Worm (Caenorhabditis elegans) whole organism, young adult: ENCODE data around the gene C01B9.4.

ENCODE experiments used
- B0035.1 ChIP-seq: sonication (generic microtip); optimal IDR thresholded peaks from 2 replicates; lab custom pipeline; 2016; ENCODE audit warnings: missing genetic modification characterization, mild to moderate bottlenecking, missing compliant biosample characterization, missing genotype, missing genetic modification reagents
- F10E7.11 ChIP-seq: sonication (generic microtip); optimal IDR thresholded peaks from 2 replicates; lab custom pipeline; 2017; ENCODE audit warnings: mild to moderate bottlenecking, missing genetic modification characterization, moderate library complexity, missing compliant biosample characterization
- F23B12.7 ChIP-seq: sonication (generic microtip); optimal IDR thresholded peaks from 2 replicates; lab custom pipeline; 2017; ENCODE audit warnings: missing genetic modification characterization, mild to moderate bottlenecking, missing compliant biosample characterization, antibody characterized with exemption, moderate library complexity; ENCODE audit not compliant: insufficient read depth
- F52B5.7 ChIP-seq: sonication (generic microtip); optimal IDR thresholded peaks from 2 replicates; lab custom pipeline; 2016; ENCODE audit warnings: mild to moderate bottlenecking, missing genetic modification characterization, missing compliant biosample characterization
- F55B11.4 ChIP-seq: sonication (generic microtip); optimal IDR thresholded peaks from 2 replicates; lab custom pipeline; 2016; ENCODE audit warnings: missing compliant biosample characterization, missing genetic modification characterization, borderline replicate concordance; ENCODE audit not compliant: insufficient read depth
- T07F8.4 ChIP-seq: sonication (generic microtip); optimal IDR thresholded peaks from 2 replicates; lab custom pipeline; 2016; ENCODE audit warnings: mild to moderate bottlenecking, missing genetic modification characterization, moderate library complexity, missing compliant biosample characterization
- ZK185.1 ChIP-seq: sonication (generic microtip); optimal IDR thresholded peaks from 2 replicates; lab custom pipeline; 2016; ENCODE audit warnings: mild to moderate bottlenecking, missing genetic modification characterization, missing compliant biosample characterization; ENCODE audit not compliant: poor library complexity, severe bottlenecking
- athp-1 ChIP-seq: sonication (generic microtip); optimal IDR thresholded peaks from 2 replicates; lab custom pipeline; 2017; ENCODE audit warnings: mild to moderate bottlenecking, missing genetic modification characterization, missing compliant biosample characterization
- attf-3 ChIP-seq: fragments of 200-800 bp; sonication (Bioruptor generic); conservative IDR thresholded peaks from 2 replicates; pipeline ENCODE4 v1.3.6; 2022; ENCODE audit warnings: missing genetic modification reagents, missing genetic modification characterization, missing compliant biosample characterization
- bed-1 ChIP-seq: fragments of 200-800 bp; sonication (Bioruptor generic); IDR thresholded peaks from 2 replicates; pipeline ENCODE4 v1.3.6; 2022; ENCODE audit warnings: missing genetic modification reagents, missing genetic modification characterization, missing compliant biosample characterization
- cebp-1 ChIP-seq, 2 experiments: fragments of 200-800 bp in 1 of 2; sonication (Bioruptor generic) in 1 of 2; sonication (generic microtip) in 1 of 2; IDR thresholded peaks in 1 of 2; optimal IDR thresholded peaks in 1 of 2; 2 replicates each; pipeline versions ENCODE4 v1.3.6 to Lab custom; 2017 to 2022; ENCODE audit warnings: missing compliant biosample characterization in 2 of 2, missing genetic modification characterization in 2 of 2, mild to moderate bottlenecking in 1 of 2, missing genetic modification reagents in 1 of 2, moderate library complexity in 1 of 2
- ceh-100 ChIP-seq: fragments of 200-800 bp; sonication (Bioruptor generic); IDR thresholded peaks from 2 replicates; pipeline ENCODE4 v1.3.6; 2022; ENCODE audit warnings: missing genetic modification reagents, missing genetic modification characterization, missing compliant biosample characterization
- ceh-27 ChIP-seq: fragments of 200-800 bp; sonication (Bioruptor generic); optimal IDR thresholded peaks from 2 replicates; lab custom pipeline; 2018; ENCODE audit warnings: mild to moderate bottlenecking, missing genetic modification characterization, moderate library complexity, missing compliant biosample characterization
- ceh-79 ChIP-seq: sonication (generic microtip); optimal IDR thresholded peaks from 2 replicates; lab custom pipeline; 2017; ENCODE audit warnings: mild to moderate bottlenecking, missing genetic modification characterization, missing compliant biosample characterization
- die-1 ChIP-seq: sonication (generic microtip); optimal IDR thresholded peaks from 2 replicates; lab custom pipeline; 2016; ENCODE audit warnings: missing genotype, mild to moderate bottlenecking, missing genetic modification characterization, missing compliant biosample characterization
- dox-1 ChIP-seq: fragments of 200-800 bp; sonication (Bioruptor generic); IDR thresholded peaks from 2 replicates; pipeline ENCODE4 v1.3.6; 2022; ENCODE audit warnings: missing genetic modification reagents, missing genetic modification characterization, missing compliant biosample characterization
- efl-1 ChIP-seq: fragments of 150-350 bp; optimal IDR thresholded peaks from 2 replicates; lab custom pipeline; 2014; ENCODE audit warnings: missing biosample characterization, missing genetic modification reagents, missing genetic modification characterization
- egl-44 ChIP-seq: fragments of 200-800 bp; sonication (Bioruptor generic); IDR thresholded peaks from 2 replicates; pipeline ENCODE4 v1.3.6; 2022; ENCODE audit warnings: missing genetic modification reagents, missing genetic modification characterization, missing compliant biosample characterization
- egrh-3 ChIP-seq: fragments of 200-800 bp; sonication (Bioruptor generic); IDR thresholded peaks from 2 replicates; pipeline ENCODE4 v1.3.6; 2022; ENCODE audit warnings: missing genetic modification reagents, missing genetic modification characterization, missing compliant biosample characterization
- gei-17 ChIP-seq: fragments of 200-800 bp; sonication (Bioruptor generic); optimal IDR thresholded peaks from 2 replicates; lab custom pipeline; 2018; ENCODE audit warnings: mild to moderate bottlenecking, missing genetic modification characterization, missing compliant biosample characterization
- hlh-12 ChIP-seq: sonication (generic microtip); optimal IDR thresholded peaks from 2 replicates; lab custom pipeline; 2016; ENCODE audit warnings: missing genetic modification characterization, missing compliant biosample characterization
- hmg-20 ChIP-seq: fragments of 200-800 bp; sonication (Bioruptor generic); IDR thresholded peaks from 2 replicates; pipeline ENCODE4 v1.3.6; 2022; ENCODE audit warnings: missing genetic modification reagents, missing genetic modification characterization, missing compliant biosample characterization
- hsf-1 ChIP-seq: fragments of 200-800 bp; sonication (Bioruptor generic); IDR thresholded peaks from 2 replicates; pipeline ENCODE4 v1.3.6; 2022; ENCODE audit warnings: missing genetic modification reagents, missing genetic modification characterization, missing compliant biosample characterization
- lag-1 ChIP-seq: fragments of 200-800 bp; sonication (Bioruptor generic); IDR thresholded peaks from 2 replicates; pipeline ENCODE4 v1.3.6; 2022; ENCODE audit warnings: missing genetic modification reagents, missing genetic modification characterization, missing compliant biosample characterization
- let-526 ChIP-seq: fragments of 200-800 bp; sonication (Bioruptor generic); IDR thresholded peaks from 2 replicates; pipeline ENCODE4 v1.3.6; 2022; ENCODE audit warnings: missing genetic modification reagents, missing genetic modification characterization, missing compliant biosample characterization
- lin-40 ChIP-seq: sonication (generic microtip); optimal IDR thresholded peaks from 2 replicates; lab custom pipeline; 2016; ENCODE audit warnings: missing genetic modification characterization, mild to moderate bottlenecking, missing compliant biosample characterization, missing genotype, missing genetic modification reagents
- madf-10 ChIP-seq: sonication (generic microtip); optimal IDR thresholded peaks from 2 replicates; lab custom pipeline; 2016; ENCODE audit warnings: mild to moderate bottlenecking, missing genetic modification characterization, missing compliant biosample characterization
- madf-6 ChIP-seq: fragments of 200-800 bp; sonication (Bioruptor generic); IDR thresholded peaks from 2 replicates; pipeline ENCODE4 v1.3.6; 2022; ENCODE audit warnings: missing genetic modification reagents, missing genetic modification characterization, missing compliant biosample characterization
- nhr-120 ChIP-seq: fragments of 200-800 bp; sonication (Bioruptor generic); IDR thresholded peaks from 2 replicates; pipeline ENCODE4 v1.3.6; 2022; ENCODE audit warnings: missing genetic modification characterization, missing compliant biosample characterization
- nhr-80 ChIP-seq: sonication (generic microtip); optimal IDR thresholded peaks from 2 replicates; lab custom pipeline; 2016; ENCODE audit warnings: missing genetic modification characterization, missing compliant biosample characterization
- pbrm-1 ChIP-seq: fragments of 200-800 bp; sonication (Bioruptor generic); IDR thresholded peaks from 2 replicates; pipeline ENCODE4 v1.3.6; 2022; ENCODE audit warnings: missing genetic modification reagents, missing genetic modification characterization, missing compliant biosample characterization
- rec-8 ChIP-seq, 2 experiments: sonication (generic microtip); optimal IDR thresholded peaks; 2 replicates each; lab custom pipeline; 2016; ENCODE audit warnings: mild to moderate bottlenecking in 2 of 2, missing genetic modification characterization in 2 of 2, missing genetic modification reagents in 2 of 2, missing genotype in 2 of 2, missing biosample characterization in 1 of 2, missing compliant biosample characterization in 1 of 2, moderate library complexity in 1 of 2
- snpc-4 ChIP-seq, 5 experiments: fragments of 150-350 bp in 1 of 5; sonication (generic microtip) in 4 of 5; optimal IDR thresholded peaks; 2 replicates each; lab custom pipeline; 2014 to 2018; ENCODE audit warnings: missing genetic modification characterization in 5 of 5, missing biosample characterization in 3 of 5, antibody characterized with exemption in 2 of 5, mild to moderate bottlenecking in 2 of 5, missing compliant biosample characterization in 2 of 5, missing genotype in 2 of 5, moderate library complexity in 2 of 5, missing genetic modification reagents in 1 of 5
- somi-1 ChIP-seq: fragments of 200-800 bp; sonication (Bioruptor generic); optimal IDR thresholded peaks from 2 replicates; lab custom pipeline; 2018; ENCODE audit warnings: mild to moderate bottlenecking, missing genetic modification characterization, missing compliant biosample characterization
- zfh-2 ChIP-seq: fragments of 200-800 bp; sonication (Bioruptor generic); conservative IDR thresholded peaks from 2 replicates; pipeline ENCODE4 v1.3.6; 2022; ENCODE audit warnings: missing genetic modification reagents, missing genetic modification characterization, missing compliant biosample characterization
- ztf-6 ChIP-seq: fragments of 200-800 bp; sonication (Bioruptor generic); IDR thresholded peaks from 2 replicates; pipeline ENCODE4 v1.3.6; 2022; ENCODE audit warnings: missing genetic modification reagents, missing genetic modification characterization, missing compliant biosample characterization

C01B9.4 gene

DNA sequence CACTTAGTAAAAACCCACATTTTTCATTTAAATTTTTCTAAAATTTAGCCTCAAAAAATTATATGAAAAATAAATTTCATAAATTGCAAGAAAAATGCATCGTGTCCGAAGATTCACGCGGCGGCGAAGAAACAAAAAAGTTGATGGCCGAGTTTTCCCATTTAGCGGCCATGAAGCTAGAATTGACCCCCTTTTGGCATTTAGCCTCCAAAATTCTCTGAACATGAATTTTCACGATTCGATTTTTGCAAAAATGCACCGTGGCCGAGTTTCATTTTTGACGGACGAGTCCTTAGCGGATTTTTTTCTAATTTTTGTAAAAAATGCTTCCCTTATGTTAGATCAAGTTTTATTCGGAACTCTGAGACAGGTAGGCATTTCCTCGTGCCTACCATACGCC is 31.7 kb upstream of the C01B9.4 start:
- TF ChIP-seq madf-10 (tag; lab: Kevin White, UChicago) (no peak), efl-1 (GFP tag; lab: Kevin White, UChicago) (no peak), F23B12.7 (tag; lab: Kevin White, UChicago) (no peak), F10E7.11 (no peak), pbrm-1 (GFP tag; lab: Robert Waterston, UW) (no peak), ceh-79 (tag; lab: Kevin White, UChicago) (no peak), lin-40 (tag; lab: Kevin White, UChicago) (no peak), zfh-2 (GFP tag; lab: Robert Waterston, UW) (no peak), let-526 (no peak), hsf-1 (GFP tag; lab: Robert Waterston, UW) (no peak), ztf-6 (GFP tag; lab: Robert Waterston, UW) (no peak)
- TF ChIP-seq, all 124 proteins: peak for 0

- TF ChIP-seq ceh-100 (GFP tag; lab: Robert Waterston, UW) = no peak
- no peak for TF ChIP-seq snpc-4 (GFP tag; optimal IDR thresholded peaks at IDR 0.05; lab: Kevin White, UChicago)
- peak in 1 of 4 experiments; percentile 67 for TF ChIP-seq snpc-4 (tag; optimal IDR thresholded peaks at IDR 0.05; lab: Kevin White, UChicago)
- TF ChIP-seq egl-44 (GFP tag; lab: Robert Waterston, UW) = peak; percentile 13; the same call in 1 of the 2 replicates
- no peak for TF ChIP-seq B0035.1 (tag; lab: Kevin White, UChicago)
- TF ChIP-seq hsf-1 (GFP tag; lab: Robert Waterston, UW) = no peak
- no peak for TF ChIP-seq F55B11.4
- no peak for TF ChIP-seq lag-1
- TF ChIP-seq F52B5.7 (tag; lab: Kevin White, UChicago) = no peak
- TF ChIP-seq hlh-12 (tag; lab: Kevin White, UChicago) = no peak
- TF ChIP-seq bed-1 (GFP tag; lab: Robert Waterston, UW) = no peak
- 0 out of 2 replicates have a peak, but pooled peaks have one; percentile 26 for TF ChIP-seq egrh-3 (GFP tag; lab: Robert Waterston, UW)
- TF ChIP-seq ceh-27 (GFP tag; lab: Kevin White, UChicago) = no peak
- TF ChIP-seq cebp-1 (GFP tag; IDR thresholded peaks at IDR 0.05; lab: Robert Waterston, UW) = no peak
- peak; percentile 44 for TF ChIP-seq cebp-1 (tag; optimal IDR thresholded peaks at IDR 0.05; lab: Kevin White, UChicago)
- no peak for TF ChIP-seq hmg-20 (GFP tag; lab: Robert Waterston, UW)
- TF ChIP-seq dox-1 (GFP tag; lab: Robert Waterston, UW) = peak; percentile 71
- no peak for TF ChIP-seq attf-3 (GFP tag; lab: Robert Waterston, UW)
- no peak for TF ChIP-seq T07F8.4
- no peak for TF ChIP-seq somi-1 (GFP tag; lab: Kevin White, UChicago)
- TF ChIP-seq nhr-80 (tag; lab: Kevin White, UChicago) = peak; percentile 96
- TF ChIP-seq gei-17 = no peak
- no peak for TF ChIP-seq F10E7.11
- TF ChIP-seq ZK185.1 (tag; lab: Kevin White, UChicago) = no peak
- TF ChIP-seq die-1 (tag; lab: Kevin White, UChicago) = no peak
- TF ChIP-seq rec-8 (tag; optimal IDR thresholded peaks at IDR 0.05; lab: Kevin White, UChicago) = no peak
- TF ChIP-seq athp-1 (tag; lab: Kevin White, UChicago) = no peak
- TF ChIP-seq nhr-120 (GFP tag; lab: Robert Waterston, UW) = no peak
- TF ChIP-seq madf-6 (GFP tag; lab: Robert Waterston, UW) = no peak
These were observed 30.2 kb upstream of the C01B9.4 start for ce11 chrII:13813950-13814349.
